Worm (Caenorhabditis elegans): ENCODE measurements around the gene F17H10.4.
A peak's percentile ranks its signal among the peaks of the same experiment; 100 is the strongest.

Gene F17H10.4

DNA sequence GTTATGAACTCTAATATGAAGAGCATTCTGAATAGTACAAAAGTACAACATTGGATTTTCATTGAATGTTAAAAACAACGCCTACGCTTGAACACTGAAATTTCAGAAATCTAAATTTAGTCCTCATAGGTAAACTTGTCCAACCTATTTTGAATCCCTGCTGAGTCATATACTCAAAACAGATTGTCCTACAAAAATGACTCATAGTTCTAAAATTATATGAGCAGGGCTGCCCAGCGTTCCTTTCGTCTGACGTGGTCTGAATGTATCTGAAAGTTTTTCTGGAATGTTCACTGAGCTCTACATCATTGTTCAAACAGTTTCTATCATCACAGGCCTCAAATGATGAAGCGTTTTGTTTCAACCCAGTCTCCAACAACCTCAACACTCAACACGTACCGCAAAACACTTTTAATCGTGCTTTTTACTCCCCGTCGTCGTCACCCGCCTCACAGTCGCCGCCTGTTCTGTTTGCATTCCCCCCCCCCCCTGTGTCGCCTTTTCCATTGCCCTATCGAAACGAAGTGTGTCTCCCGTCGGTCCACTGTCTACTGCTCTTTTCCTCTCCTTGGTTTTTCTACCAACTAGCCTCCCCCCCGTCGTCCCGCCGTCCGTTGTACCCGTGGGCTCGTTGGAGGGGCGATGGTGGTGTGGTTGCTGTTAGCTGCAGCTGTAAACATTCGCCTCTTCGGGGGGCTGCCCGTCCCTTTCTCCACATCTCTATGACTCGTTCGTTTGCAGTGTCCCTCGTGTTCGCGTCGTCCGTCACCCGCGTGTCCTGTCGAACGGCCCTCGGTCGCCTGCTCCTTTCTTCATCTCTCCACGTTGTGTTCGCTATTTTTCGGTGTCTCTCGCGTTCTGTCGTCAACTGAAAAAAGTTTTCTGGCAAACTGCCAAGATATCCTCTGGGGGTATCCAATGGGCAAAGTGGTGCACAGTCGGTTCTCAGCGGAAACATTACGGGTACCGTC is 17.7 kb upstream of the F17H10.4 start (continued):
- no peak for TF ChIP-seq D2030.7 (GFP tag; IDR thresholded peaks at IDR 0.05)
- TF ChIP-seq F57A8.1 (GFP tag; optimal IDR thresholded peaks at IDR 0.05), result no peak
- TF ChIP-seq B0261.1 (tag; optimal IDR thresholded peaks at IDR 0.05), result no peak
- no peak for TF ChIP-seq nfya-2 (GFP tag; IDR thresholded peaks at IDR 0.05)
- no peak for TF ChIP-seq nfya-1 (tag; optimal IDR thresholded peaks at IDR 0.05; ENCODE audit: borderline replicate concordance, insufficient read depth)
- TF ChIP-seq hsf-1 (GFP tag; IDR thresholded peaks at IDR 0.05), result no peak
- TF ChIP-seq unc-130 (GFP tag; optimal IDR thresholded peaks at IDR 0.05), result no peak
- no peak for TF ChIP-seq fkh-3 (tag; optimal IDR thresholded peaks at IDR 0.05)
- no peak for TF ChIP-seq tbx-9 (tag; optimal IDR thresholded peaks at IDR 0.05; ENCODE audit: borderline replicate concordance)
- no peak for TF ChIP-seq hrde-1 (tag; optimal IDR thresholded peaks at IDR 0.05; ENCODE audit: borderline replicate concordance)
- TF ChIP-seq F10E7.11 (tag; optimal IDR thresholded peaks at IDR 0.05), result no peak
- TF ChIP-seq ztf-28 (GFP tag; IDR thresholded peaks at IDR 0.05), result no peak
- TF ChIP-seq K12H6.12 (tag; optimal IDR thresholded peaks at IDR 0.05), result peak; percentile 46
- no peak for TF ChIP-seq attf-3 (GFP tag; conservative IDR thresholded peaks at IDR 0.05)
- TF ChIP-seq F49E8.2 (tag; optimal IDR thresholded peaks at IDR 0.05; ENCODE audit: insufficient read depth), result no peak
- no peak for TF ChIP-seq ztf-3 (GFP tag; optimal IDR thresholded peaks at IDR 0.05)

DNA sequence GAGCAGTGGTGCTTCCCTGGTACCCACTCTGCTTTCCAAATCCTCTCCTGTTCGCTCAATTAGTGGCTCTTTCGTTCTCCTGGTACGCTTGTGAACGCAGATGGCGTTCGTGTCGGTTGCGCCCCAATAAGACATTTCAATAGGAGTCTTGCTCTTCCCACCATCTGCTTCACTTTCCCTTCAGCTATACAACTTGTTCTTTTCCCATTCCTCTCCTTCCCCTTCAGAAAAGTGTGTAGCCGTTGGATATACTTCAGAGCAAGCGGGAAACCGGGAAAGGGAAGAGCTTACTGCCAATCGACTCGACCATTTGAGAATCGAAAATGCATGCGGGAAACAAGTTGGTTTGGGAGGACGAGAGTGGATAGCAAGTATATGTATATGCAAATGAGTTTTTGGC is 16.9 kb upstream of the F17H10.4 start:
- TF ChIP-seq ekl-4 (GFP tag; IDR thresholded peaks at IDR 0.05) (0 out of 2 replicates have a peak, but pooled peaks have one; percentile 17), dox-1 (GFP tag; IDR thresholded peaks at IDR 0.05) (peak; percentile 44; the same call in 1 of the 2 replicates), ccch-3 (GFP tag; optimal IDR thresholded peaks at IDR 0.05) (no peak)

DNA sequence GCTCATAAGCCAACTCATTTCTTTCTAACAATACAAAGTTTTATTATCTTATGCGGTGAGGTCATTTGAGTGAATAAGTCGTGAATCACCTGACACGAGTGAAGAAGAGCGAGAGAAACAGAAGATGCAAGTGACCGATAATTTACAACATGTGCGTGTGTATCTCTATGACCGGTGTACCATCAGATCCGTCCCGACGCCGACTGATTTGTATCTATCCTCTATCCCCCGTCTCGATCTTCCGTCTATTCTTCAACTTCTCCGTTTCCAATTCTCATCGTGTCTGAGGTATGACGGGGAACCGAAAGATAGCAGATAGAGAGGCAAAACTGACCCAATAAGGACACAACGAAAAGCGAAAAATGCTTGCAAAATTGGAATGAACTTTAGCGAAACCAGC is 15.1 kb upstream of the F17H10.4 start, which contains the start of gene F09A5.3:
Gene F09A5.3, plus strand, starts transcription at position 162 of the 400 bp plus-strand sequence.
- TF ChIP-seq nhr-90 (tag; optimal IDR thresholded peaks at IDR 0.05) (no peak), nhr-80 (tag; optimal IDR thresholded peaks at IDR 0.05) (peak; percentile 4), hmg-20 (GFP tag; IDR thresholded peaks at IDR 0.05) (no peak), zfh-2 (GFP tag; conservative IDR thresholded peaks at IDR 0.05) (no peak)

DNA sequence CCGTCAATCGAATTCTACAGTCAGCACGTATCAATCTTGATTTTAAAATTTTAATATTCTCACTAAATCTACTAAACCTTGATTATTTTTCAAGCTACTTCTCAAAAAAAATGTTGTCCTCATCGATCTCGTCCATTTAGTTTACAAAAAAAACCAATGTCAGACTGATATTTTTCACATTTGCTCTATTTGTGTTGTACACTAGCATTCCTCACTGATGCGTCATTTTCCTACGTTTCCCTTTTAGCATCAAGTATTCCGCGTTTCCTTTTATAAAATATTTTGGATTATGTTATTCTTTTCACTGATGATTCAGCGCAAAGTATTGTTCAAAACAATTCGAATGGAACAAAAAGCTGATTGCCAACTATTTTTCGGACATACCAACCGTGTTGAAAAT is 13.2 kb upstream of the F17H10.4 start, which contains the start of gene ttr-34:
Gene ttr-34, plus strand, starts transcription at position 301 of the 400 bp plus-strand sequence.
- no peak for TF ChIP-seq F52B5.7 (tag; optimal IDR thresholded peaks at IDR 0.05)
- TF ChIP-seq aptf-3 (GFP tag; IDR thresholded peaks at IDR 0.05), result no peak
- no peak for TF ChIP-seq sptf-2 (GFP tag; optimal IDR thresholded peaks at IDR 0.05)
- TF ChIP-seq lin-40 (tag; optimal IDR thresholded peaks at IDR 0.05), result no peak
- TF ChIP-seq ZK185.1 (tag; optimal IDR thresholded peaks at IDR 0.05; ENCODE audit: poor library complexity, severe bottlenecking), result no peak
- TF ChIP-seq ceh-58 (GFP tag; IDR thresholded peaks at IDR 0.05), result no peak

DNA sequence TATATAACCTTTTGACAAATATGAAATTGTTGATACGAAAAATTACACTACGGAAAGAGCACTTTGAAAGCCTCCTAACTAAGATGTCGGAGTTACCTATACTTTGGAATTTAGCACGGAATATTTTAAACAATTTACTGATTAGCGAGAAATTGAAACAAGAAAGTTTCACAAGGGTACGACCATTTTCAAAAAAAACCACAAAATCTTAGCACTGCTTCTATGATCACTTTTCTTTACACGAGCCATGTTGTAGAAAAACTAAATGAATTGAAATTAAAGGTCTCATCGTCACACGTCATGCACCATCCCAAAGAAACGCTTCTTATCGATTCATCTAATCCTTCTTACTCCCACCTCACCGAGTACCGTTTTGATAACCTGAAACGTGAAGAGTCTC is 8.5 kb upstream of the F17H10.4 start, which contains the start of gene F09A5.2:
Gene F09A5.2, plus strand, starts transcription at position 301 of the 400 bp plus-strand sequence.
- no peak for TF ChIP-seq D2030.7 (GFP tag; IDR thresholded peaks at IDR 0.05)
- no peak for TF ChIP-seq bed-2 (GFP tag; IDR thresholded peaks at IDR 0.05)
- TF ChIP-seq dpff-1 (tag; optimal IDR thresholded peaks at IDR 0.05), result no peak
- no peak for TF ChIP-seq B0261.1 (tag; optimal IDR thresholded peaks at IDR 0.05)
- no peak for TF ChIP-seq ceh-100 (GFP tag; IDR thresholded peaks at IDR 0.05)
- TF ChIP-seq ztf-22 (GFP tag; optimal IDR thresholded peaks at IDR 0.05), result no peak
- no peak for TF ChIP-seq tlf-1 (GFP tag; optimal IDR thresholded peaks at IDR 0.05)
- TF ChIP-seq zim-3 (tag; optimal IDR thresholded peaks at IDR 0.05), result no peak
- no peak for TF ChIP-seq nfya-2 (GFP tag; IDR thresholded peaks at IDR 0.05)
- TF ChIP-seq ceh-79 (tag; optimal IDR thresholded peaks at IDR 0.05), result no peak
- TF ChIP-seq ztf-28 (GFP tag; IDR thresholded peaks at IDR 0.05), result no peak
- TF ChIP-seq akir-1 (GFP tag; optimal IDR thresholded peaks at IDR 0.05), result no peak
- no peak for TF ChIP-seq aptf-3 (GFP tag; IDR thresholded peaks at IDR 0.05)
- no peak for TF ChIP-seq dpl-1 (GFP tag; optimal IDR thresholded peaks at IDR 0.05)
- TF ChIP-seq attf-5 (GFP tag; optimal IDR thresholded peaks at IDR 0.05), result no peak
- no peak for TF ChIP-seq unc-62 (GFP tag; optimal IDR thresholded peaks at IDR 0.05)
- TF ChIP-seq cebp-2 (GFP tag; IDR thresholded peaks at IDR 0.05), result no peak
